Fruit fly (Drosophila melanogaster) whole organism: ENCODE results near the gene Polr2J.

Source experiments
- CG8478 ChIP-seq: fragments of >200 bp; optimal IDR thresholded peaks from 2 replicates; lab custom pipeline; 2018; ENCODE audit warnings: inconsistent platforms
- Dll ChIP-seq: fragments of >200 bp; optimal IDR thresholded peaks from 2 replicates; lab custom pipeline; 2017
- EcR ChIP-seq, 2 experiments: fragments of >200 bp; optimal IDR thresholded peaks; 2 replicates each; lab custom pipeline; 2017; ENCODE audit warnings: missing biosample characterization in 2 of 2, missing genetic modification characterization in 2 of 2, missing genetic modification reagents in 2 of 2
- pan ChIP-seq: fragments of >200 bp; optimal IDR thresholded peaks from 2 replicates; lab custom pipeline; 2017
- psq ChIP-seq: fragments of >200 bp; optimal IDR thresholded peaks from 2 replicates; lab custom pipeline; 2017
- usp ChIP-seq: fragments of >200 bp; optimal IDR thresholded peaks from 2 replicates; lab custom pipeline; 2017; ENCODE audit warnings: missing biosample characterization, missing genetic modification characterization, mixed read lengths

Gene Polr2J

DNA sequence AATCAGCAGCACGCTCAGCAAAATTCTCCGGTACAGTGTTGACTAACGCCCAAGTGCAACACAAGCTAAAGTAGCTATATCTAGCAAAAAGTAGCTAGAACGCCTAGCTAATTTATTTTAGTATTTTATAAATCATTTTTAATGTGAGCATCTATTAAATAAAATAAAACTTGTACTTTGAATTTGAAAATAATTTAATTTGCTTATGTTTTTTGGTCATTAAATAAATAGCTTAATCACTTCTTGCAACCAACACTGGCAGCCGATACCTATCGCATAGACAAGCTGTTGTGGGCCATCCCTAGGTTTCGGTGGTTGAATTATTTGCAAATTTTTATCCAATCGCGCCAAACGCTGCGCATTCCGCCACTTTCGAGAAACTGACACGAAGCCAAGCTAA lies at the start of gene Polr2J, which contains the start of gene CG15141:
TSS of gene Polr2J (minus strand) at position 49 of the 400 bp plus-strand sequence.
TSS of gene CG15141 (plus strand) at position 284 of the 400 bp plus-strand sequence.
- TF ChIP-seq pan (lab: Kevin White, UChicago) (no peak), CG8478 (lab: Kevin White, UChicago) (no peak), Dll (no peak), psq (lab: Kevin White, UChicago) (no peak), usp (no peak), EcR (GFP tag; optimal IDR thresholded peaks at IDR 0.05; lab: Kevin White, UChicago) (no peak)

DNA sequence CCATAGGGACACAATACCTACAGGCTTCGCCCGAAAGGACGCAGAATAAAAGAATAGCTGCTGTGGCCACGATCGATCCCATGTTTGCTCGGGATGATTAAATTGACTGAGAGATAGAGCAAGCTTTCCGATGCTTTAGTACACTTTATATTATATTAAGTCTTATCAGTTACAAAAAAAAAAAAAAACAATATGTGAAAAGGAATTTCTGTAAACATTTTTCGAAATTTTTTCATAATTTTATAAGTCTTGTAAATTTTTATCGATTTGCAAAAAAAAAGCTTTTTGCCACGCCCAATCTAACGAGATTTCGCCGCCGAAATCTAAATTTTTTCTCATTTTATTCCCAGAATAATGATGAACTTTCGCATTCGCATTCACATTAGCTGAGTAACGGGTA lies 47.7 kb upstream of the Polr2J start, which contains the start of gene CG18563:
TSS of gene CG18563 (minus strand) at position 101 of the 400 bp plus-strand sequence.
- TF ChIP-seq EcR (GFP tag; optimal IDR thresholded peaks at IDR 0.05; lab: Kevin White, UChicago) (no peak), usp (no peak), psq (lab: Kevin White, UChicago) (no peak), CG8478 (lab: Kevin White, UChicago) (no peak)

DNA sequence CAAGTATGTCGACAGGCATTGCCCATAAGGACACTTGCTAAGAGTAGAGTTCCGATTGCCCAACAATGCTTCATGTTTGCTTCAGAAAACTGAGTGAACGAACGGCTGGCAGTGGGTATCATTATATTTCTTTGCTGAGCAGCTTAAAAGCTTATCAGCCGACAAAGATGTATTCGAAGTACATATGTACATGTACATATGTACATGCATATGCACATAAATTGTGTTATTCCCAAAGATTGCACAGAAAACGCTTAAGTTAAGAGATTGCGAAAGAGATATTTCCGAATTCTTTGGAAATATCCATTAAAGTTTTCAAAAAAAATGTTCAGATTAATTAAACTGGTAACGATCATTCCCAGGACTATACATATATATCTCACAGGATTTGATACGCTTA lies 45.6 kb upstream of the Polr2J start, which contains the start of gene SPH93:
TSS of gene SPH93 (minus strand) at position 101 of the 400 bp plus-strand sequence.
- TF ChIP-seq psq (lab: Kevin White, UChicago): no peak
- TF ChIP-seq usp: no peak
- TF ChIP-seq pan (lab: Kevin White, UChicago): no peak
- TF ChIP-seq EcR (GFP tag; optimal IDR thresholded peaks at IDR 0.05; lab: Kevin White, UChicago): no peak
- TF ChIP-seq CG8478 (lab: Kevin White, UChicago): no peak
- TF ChIP-seq Dll: no peak

DNA sequence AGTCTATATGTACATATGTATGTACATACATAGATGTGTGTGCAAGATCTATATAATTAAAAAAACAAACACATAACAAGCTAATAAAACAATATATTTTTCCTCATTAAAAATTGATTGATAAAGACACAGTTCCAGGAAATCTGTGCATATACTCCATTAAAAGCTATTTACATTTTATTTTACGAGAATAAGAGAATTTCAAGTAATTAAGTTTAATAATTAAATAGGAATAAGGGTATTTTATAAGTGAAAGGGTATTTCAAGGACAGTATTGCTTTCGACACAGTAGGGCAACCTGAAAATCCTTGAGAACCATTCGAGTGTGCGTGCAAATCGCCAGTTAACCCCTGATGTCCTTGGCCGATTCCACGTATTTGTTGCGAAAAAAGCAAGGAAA lies 42.4 kb upstream of the Polr2J start, which contains the start of gene CG5050:
TSS of gene CG5050 (plus strand) at position 301 of the 400 bp plus-strand sequence.
- TF ChIP-seq EcR (GFP tag; optimal IDR thresholded peaks at IDR 0.05; lab: Kevin White, UChicago) (no peak), Dll (no peak), usp (no peak), psq (lab: Kevin White, UChicago) (no peak)

- TF ChIP-seq pan (lab: Kevin White, UChicago) (no peak), psq (lab: Kevin White, UChicago) (no peak), CG8478 (lab: Kevin White, UChicago) (no peak)
Observed at dm6 chr2L:17452084-17452483, 41.9 kb upstream of the Polr2J start.

DNA sequence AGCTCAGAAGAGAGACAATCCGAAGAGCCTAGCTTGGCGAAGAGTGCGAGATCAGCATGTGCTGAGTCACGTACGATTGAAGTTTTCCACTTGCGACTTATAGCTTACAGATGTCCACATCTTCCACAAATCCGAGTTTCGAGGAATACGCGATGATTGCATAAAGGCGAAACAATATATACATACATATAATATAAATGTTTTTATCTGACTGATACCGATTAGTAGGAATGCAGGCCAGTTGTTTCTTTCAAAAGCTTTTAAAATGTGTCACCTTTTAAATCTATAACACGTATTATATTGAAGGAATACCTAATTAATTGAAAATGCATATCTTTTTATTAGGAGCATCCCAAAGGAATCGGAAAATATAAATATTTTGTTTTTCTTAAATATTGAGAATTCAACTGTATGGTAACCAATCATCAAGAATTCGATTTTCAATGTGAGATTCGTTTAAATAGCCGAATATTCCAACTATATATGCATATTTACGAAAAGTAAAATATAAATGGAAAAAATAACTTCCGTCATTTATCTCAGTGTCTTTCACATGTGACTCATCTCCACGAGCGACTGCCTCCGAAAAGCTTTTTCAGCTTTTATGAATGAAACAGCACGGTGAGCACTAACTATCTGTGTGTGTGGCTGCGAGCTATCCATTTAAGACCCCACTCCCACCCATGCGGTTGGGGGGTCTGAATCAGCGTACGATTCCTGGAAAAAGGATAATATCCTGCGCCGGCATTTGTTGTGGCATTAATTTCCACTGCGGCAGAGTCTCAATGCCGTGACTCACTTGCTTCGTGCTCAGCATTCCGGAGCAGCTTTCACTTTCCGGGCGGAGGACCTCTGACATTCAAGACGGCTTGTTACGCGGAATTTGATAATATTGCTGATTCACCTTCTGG lies 40.6 kb upstream of the Polr2J start:
- TF ChIP-seq Dll (no peak), usp (no peak), pan (lab: Kevin White, UChicago) (no peak), EcR (GFP tag; optimal IDR thresholded peaks at IDR 0.05; lab: Kevin White, UChicago) (no peak), psq (lab: Kevin White, UChicago) (no peak), CG8478 (lab: Kevin White, UChicago) (no peak)

DNA sequence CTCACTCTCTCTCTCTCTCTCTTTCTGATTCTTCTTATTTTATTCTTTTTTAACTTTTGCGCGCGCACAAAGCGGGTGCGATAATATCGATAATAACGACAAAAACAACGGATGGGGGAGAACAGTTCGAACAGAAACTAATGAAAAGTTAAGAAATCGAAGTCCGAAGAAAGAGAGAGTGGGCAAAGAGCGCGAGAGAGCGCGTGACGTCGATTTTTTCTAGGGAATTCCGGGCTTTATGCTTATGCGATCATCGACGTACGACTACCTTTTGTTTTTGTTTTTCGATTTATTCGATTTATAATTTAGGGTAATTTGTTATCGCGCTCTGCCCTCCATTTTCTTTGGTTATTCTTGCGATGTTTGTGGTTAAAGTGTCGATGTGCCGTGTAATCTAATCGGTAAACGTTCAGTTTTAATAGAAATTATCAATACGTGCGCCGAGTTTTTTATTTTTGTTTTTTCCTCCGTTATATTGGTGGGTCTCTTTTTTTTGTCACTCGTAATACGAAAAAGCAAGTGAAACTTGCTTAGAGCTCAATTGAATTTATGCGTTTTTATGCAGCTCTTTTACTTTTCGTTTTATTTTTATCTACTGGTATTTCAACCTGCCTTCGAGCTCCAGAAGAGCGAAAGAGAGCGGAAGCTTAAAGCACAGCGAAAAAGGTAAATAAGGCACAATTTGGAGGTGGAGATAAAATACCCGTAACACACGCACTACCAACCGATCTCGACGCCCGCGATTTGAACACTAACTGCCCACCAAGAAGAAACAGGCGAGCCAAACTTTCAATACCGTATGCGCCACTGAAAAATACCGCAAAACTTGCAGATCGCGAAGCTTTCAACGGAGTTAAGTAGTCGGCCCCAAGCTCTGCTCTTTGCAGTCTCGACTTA lies 39.6 kb upstream of the Polr2J start, which contains the start of gene dl:
TSS of gene dl (minus strand) at position 757 of the 897 bp plus-strand sequence.
- TF ChIP-seq pan (lab: Kevin White, UChicago) (peak; percentile 67), Dll (no peak)

dm6 chr2L:17448435-17448834 lies 38.2 kb upstream of the Polr2J start:
- TF ChIP-seq pan (lab: Kevin White, UChicago) (no peak), EcR (GFP tag; optimal IDR thresholded peaks at IDR 0.05; lab: Kevin White, UChicago) (no peak), CG8478 (lab: Kevin White, UChicago) (no peak), Dll (no peak), usp (no peak), psq (lab: Kevin White, UChicago) (no peak)

DNA sequence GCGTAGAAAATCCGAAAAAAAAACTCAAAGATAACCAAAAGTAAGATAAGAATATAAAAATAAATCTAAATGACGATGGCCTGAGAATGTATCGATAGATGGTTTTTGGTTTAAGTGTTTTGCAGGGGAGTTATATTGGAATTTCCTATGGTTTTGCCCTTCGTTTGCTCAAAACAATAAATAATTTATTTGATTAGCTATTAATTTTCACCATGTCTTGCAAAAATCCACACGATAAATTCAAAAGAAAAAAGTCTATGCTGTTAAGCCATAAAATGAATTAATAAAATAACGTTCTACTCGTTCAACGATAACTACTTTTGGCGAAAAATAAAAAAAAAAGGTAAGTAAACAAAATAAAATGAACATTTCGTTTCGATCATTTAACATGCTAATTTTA lies 36.9 kb upstream of the Polr2J start:
- TF ChIP-seq EcR (GFP tag; optimal IDR thresholded peaks at IDR 0.05; lab: Kevin White, UChicago) (no peak), psq (lab: Kevin White, UChicago) (no peak), usp (no peak), pan (lab: Kevin White, UChicago) (no peak), CG8478 (lab: Kevin White, UChicago) (no peak), Dll (no peak)

- TF ChIP-seq usp (no peak), Dll (no peak), pan (lab: Kevin White, UChicago) (no peak), psq (lab: Kevin White, UChicago) (no peak), CG8478 (lab: Kevin White, UChicago) (no peak), EcR (GFP tag; optimal IDR thresholded peaks at IDR 0.05; lab: Kevin White, UChicago) (no peak)
Observed at dm6 chr2L:17437594-17437993, 27.4 kb upstream of the Polr2J start.

dm6 chr2L:17436500-17436899 lies 26.3 kb upstream of the Polr2J start, which contains the start of gene CG33928:
CG33928 (minus strand) TSS chr2L:17436600.
- TF ChIP-seq pan (lab: Kevin White, UChicago): no peak
- no peak for TF ChIP-seq psq (lab: Kevin White, UChicago)
- no peak for TF ChIP-seq usp
